Worm (Caenorhabditis elegans) whole organism, L1 larva: ENCODE data around the gene pbo-4.

Source experiments
- Y116A8C.19 ChIP-seq: sonication (generic microtip); optimal IDR thresholded peaks from 2 replicates; lab custom pipeline; 2016; ENCODE audit warnings: missing compliant biosample characterization, missing genetic modification characterization, borderline replicate concordance
- ces-1 ChIP-seq: fragments of 150-350 bp; optimal IDR thresholded peaks from 2 replicates; lab custom pipeline; 2014; ENCODE audit warnings: missing biosample characterization, missing genetic modification reagents, missing genetic modification characterization
- elt-2 ChIP-seq: sonication (generic microtip); optimal IDR thresholded peaks from 2 replicates; lab custom pipeline; 2016; ENCODE audit warnings: missing genetic modification characterization, mild to moderate bottlenecking, inconsistent platforms, missing compliant biosample characterization, missing genetic modification reagents
- fkh-10 ChIP-seq: sonication (generic microtip); optimal IDR thresholded peaks from 2 replicates; lab custom pipeline; 2017; ENCODE audit warnings: missing biosample characterization, missing genetic modification reagents, missing genetic modification characterization
- lin-13 ChIP-seq: fragments of 150-350 bp; optimal IDR thresholded peaks from 2 replicates; lab custom pipeline; 2014; ENCODE audit warnings: missing biosample characterization, missing genetic modification reagents, missing genetic modification characterization
- nhr-12 ChIP-seq: sonication (generic microtip); optimal IDR thresholded peaks from 2 replicates; lab custom pipeline; 2017; ENCODE audit warnings: missing biosample characterization, missing genetic modification characterization
- nhr-20 ChIP-seq: sonication (generic microtip); optimal IDR thresholded peaks from 2 replicates; lab custom pipeline; 2016; ENCODE audit warnings: mild to moderate bottlenecking, missing genetic modification characterization, missing compliant biosample characterization
- nhr-28 ChIP-seq: fragments of 150-350 bp; optimal IDR thresholded peaks from 2 replicates; lab custom pipeline; 2014; ENCODE audit warnings: missing biosample characterization, missing genetic modification characterization
- snpc-4 ChIP-seq: fragments of 150-350 bp; optimal IDR thresholded peaks from 2 replicates; lab custom pipeline; 2014; ENCODE audit warnings: missing biosample characterization, missing genetic modification characterization
- tbx-2 ChIP-seq: sonication (generic microtip); optimal IDR thresholded peaks from 2 replicates; lab custom pipeline; 2016; ENCODE audit warnings: missing genetic modification characterization, missing compliant biosample characterization
- tlp-1 ChIP-seq: fragments of 150-350 bp; optimal IDR thresholded peaks from 2 replicates; lab custom pipeline; 2014; ENCODE audit warnings: missing biosample characterization, missing genetic modification characterization
- unc-62 ChIP-seq: fragments of 150-350 bp; optimal IDR thresholded peaks from 2 replicates; lab custom pipeline; 2014; ENCODE audit warnings: missing biosample characterization, missing genetic modification reagents, missing genetic modification characterization

DNA sequence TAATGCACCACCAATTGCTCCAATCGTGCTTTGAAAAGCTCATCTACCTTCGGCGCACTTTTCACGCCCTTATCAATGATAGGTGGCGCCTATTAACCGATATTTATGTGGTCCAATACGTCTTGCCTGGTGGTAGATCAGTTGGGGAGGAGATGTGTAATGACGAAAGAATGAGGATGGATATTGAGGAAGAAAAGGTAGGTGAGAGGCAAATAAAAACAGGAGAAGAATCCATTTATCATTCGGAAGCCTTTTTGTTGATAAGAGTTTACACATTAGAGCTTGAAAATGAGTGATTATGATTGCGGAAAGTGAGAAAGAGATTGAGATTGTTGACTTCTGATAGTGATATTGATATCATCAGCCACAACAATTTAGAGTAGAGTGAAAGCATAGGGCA lies 46.5 kb upstream of the pbo-4 start:
- no peak for TF ChIP-seq tlp-1 (tag; lab: Kevin White, UChicago)
- TF ChIP-seq nhr-12 (tag; lab: Kevin White, UChicago) = no peak
- TF ChIP-seq ces-1 (GFP tag; lab: Kevin White, UChicago) = no peak
- TF ChIP-seq elt-2 = no peak
- TF ChIP-seq lin-13 = no peak
- TF ChIP-seq fkh-10 (GFP tag; lab: Kevin White, UChicago) = no peak
- TF ChIP-seq unc-62 (GFP tag; lab: Kevin White, UChicago) = no peak
- TF ChIP-seq nhr-28 (tag; lab: Kevin White, UChicago) = no peak
- TF ChIP-seq snpc-4 (tag; lab: Kevin White, UChicago) = no peak
- no peak for TF ChIP-seq Y116A8C.19 (tag; lab: Kevin White, UChicago)
- no peak for TF ChIP-seq nhr-20 (tag; lab: Kevin White, UChicago)
- TF ChIP-seq tbx-2 (tag; lab: Kevin White, UChicago) = no peak
